Fruit fly (Drosophila melanogaster): ENCODE results near the gene Orct.

The Orct gene

dm6 chr3R:24319083-24319381, 43.0 kb downstream of the Orct start (continued):
- no peak for TF ChIP-seq MTF-1 (GFP tag; optimal IDR thresholded peaks at IDR 0.05; ENCODE audit: borderline replicate concordance)
- TF ChIP-seq grn (GFP tag; optimal IDR thresholded peaks at IDR 0.05), result no peak
- TF ChIP-seq MESR4 (GFP tag; optimal IDR thresholded peaks at IDR 0.05), result peak; percentile 59
- TF ChIP-seq CG6689 (GFP tag; IDR thresholded peaks at IDR 0.05), result no peak
- TF ChIP-seq Asciz (GFP tag; optimal IDR thresholded peaks at IDR 0.05), result no peak
- TF ChIP-seq CG17385 (GFP tag; optimal IDR thresholded peaks at IDR 0.05), result peak; percentile 51
- no peak for TF ChIP-seq Vsx1 (GFP tag; optimal IDR thresholded peaks at IDR 0.05)
- no peak for TF ChIP-seq CG17612 (GFP tag; IDR thresholded peaks at IDR 0.05)
- no peak for TF ChIP-seq CG6791 (GFP tag; IDR thresholded peaks at IDR 0.05; ENCODE audit: partially characterized antibody)
- no peak for TF ChIP-seq CG1647 (GFP tag; optimal IDR thresholded peaks at IDR 0.05)
- TF ChIP-seq MBD-R2 (GFP tag; IDR thresholded peaks at IDR 0.05), result peak; percentile 55
- TF ChIP-seq CG3995 (GFP tag; optimal IDR thresholded peaks at IDR 0.05), result no peak
- TF ChIP-seq unc-4 (GFP tag; IDR thresholded peaks at IDR 0.05; ENCODE audit: partially characterized antibody), result 0 out of 2 replicates have a peak, but pooled peaks have one; percentile 10
- no peak for TF ChIP-seq CG30403 (GFP tag; optimal IDR thresholded peaks at IDR 0.05)
- TF ChIP-seq seq (GFP tag; IDR thresholded peaks at IDR 0.05), result no peak
- 0 out of 2 replicates have a peak, but pooled peaks have one; percentile 10 for TF ChIP-seq hbn (GFP tag; IDR thresholded peaks at IDR 0.05; ENCODE audit: partially characterized antibody)
- TF ChIP-seq CG13775 (GFP tag; optimal IDR thresholded peaks at IDR 0.05), result no peak
- TF ChIP-seq CG32532 (GFP tag; IDR thresholded peaks at IDR 0.05), result no peak
- no peak for TF ChIP-seq CG7786 (GFP tag; optimal IDR thresholded peaks at IDR 0.05)
- no peak for TF ChIP-seq trem (tag; optimal IDR thresholded peaks at IDR 0.05)
- TF ChIP-seq CG1603 (tag; optimal IDR thresholded peaks at IDR 0.05), result no peak
- TF ChIP-seq Drgx (GFP tag; IDR thresholded peaks at IDR 0.05), result peak; percentile 48
- peak; percentile 17; the same call in 2 of the 4 replicates for TF ChIP-seq Dll (GFP tag; IDR thresholded peaks at IDR 0.05; ENCODE audit: partially characterized antibody)
- no peak for TF ChIP-seq bcd (GFP tag; optimal IDR thresholded peaks at IDR 0.05)

DNA sequence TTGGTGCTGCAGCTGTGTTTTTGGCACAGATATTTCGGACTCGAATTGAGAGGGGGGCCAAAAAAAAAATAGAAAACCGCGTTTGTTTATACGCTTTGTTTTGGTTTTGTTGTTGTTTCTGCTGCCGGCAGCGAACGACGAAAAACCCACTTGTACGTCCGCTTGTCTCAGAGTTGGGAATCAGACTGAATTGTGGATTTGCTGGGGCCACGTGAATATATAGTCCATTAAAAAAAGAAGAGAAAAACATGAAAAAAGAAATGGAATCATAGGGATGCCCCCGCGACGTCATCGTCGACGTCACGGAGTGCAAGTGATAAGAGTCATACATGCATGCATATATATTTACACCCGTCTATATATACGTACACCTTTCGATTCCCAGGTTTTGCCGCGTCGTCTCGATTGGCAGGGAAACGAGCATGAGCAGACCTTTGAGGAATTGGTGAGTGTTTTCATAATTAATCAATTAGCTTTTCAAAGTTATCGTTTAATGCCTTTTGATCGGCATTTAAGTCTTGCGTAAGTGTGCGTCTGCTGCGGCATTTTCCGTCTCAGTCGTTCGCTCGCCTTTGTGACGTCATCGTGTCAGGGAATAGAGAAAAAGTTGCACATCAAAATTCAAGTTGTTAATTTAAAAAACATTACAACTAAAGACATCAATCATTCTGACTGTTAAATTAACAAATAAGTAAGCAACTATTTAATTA, 43.7 kb downstream of the Orct start:
- TF ChIP-seq CG34422 (GFP tag; IDR thresholded peaks at IDR 0.05) (0 out of 3 replicates have a peak, but pooled peaks have one; percentile 59), CG34376 (GFP tag; optimal IDR thresholded peaks at IDR 0.05) (peak; percentile 4), mirr (GFP tag; optimal IDR thresholded peaks at IDR 0.05) (no peak), chm (GFP tag; IDR thresholded peaks at IDR 0.05) (0 out of 2 replicates have a peak, but pooled peaks have one; percentile 8), BtbVII (GFP tag; optimal IDR thresholded peaks at IDR 0.05) (peak; percentile 67), CG32772 (GFP tag; IDR thresholded peaks at IDR 0.05) (peak; percentile 38; the same call in 1 of the 2 replicates), CG31388 (GFP tag; optimal IDR thresholded peaks at IDR 0.05) (no peak), CG11398 (GFP tag; optimal IDR thresholded peaks at IDR 0.05) (no peak), oc (tag; optimal IDR thresholded peaks at IDR 0.05) (no peak), bbx (GFP tag; IDR thresholded peaks at IDR 0.05; ENCODE audit: partially characterized antibody) (peak; percentile 25; the same call in 1 of the 2 replicates), shn (GFP tag; optimal IDR thresholded peaks at IDR 0.05) (peak; percentile 9), br (optimal IDR thresholded peaks at IDR 0.05) (no peak), kah (GFP tag; optimal IDR thresholded peaks at IDR 0.05) (peak; percentile 12), Pdp1 (GFP tag; optimal IDR thresholded peaks at IDR 0.05) (peak in 1 of 2 experiments; percentile 99), en (GFP tag; optimal IDR thresholded peaks at IDR 0.05) (peak; percentile 12), exex (tag; optimal IDR thresholded peaks at IDR 0.05) (peak; percentile 71), Med (GFP tag) (peak; percentile 35), gro (GFP tag; optimal IDR thresholded peaks at IDR 0.05) (peak; percentile 18), nom (GFP tag; optimal IDR thresholded peaks at IDR 0.05) (peak; percentile 54), CG4360 (GFP tag; IDR thresholded peaks at IDR 0.05) (peak; percentile 69), sens (GFP tag) (peak; percentile 21), fd96Cb (tag; optimal IDR thresholded peaks at IDR 0.05) (peak; percentile 3)
